Worm (Caenorhabditis elegans) whole organism, L1 larva: ENCODE results near the gene ZK1307.7.

Experiments used
- C04F5.9 ChIP-seq: sonication (generic microtip); optimal IDR thresholded peaks from 2 replicates; lab custom pipeline; 2016; ENCODE audit warnings: missing genetic modification characterization, missing compliant biosample characterization
- C34B4.2 ChIP-seq: sonication (generic microtip); optimal IDR thresholded peaks from 2 replicates; lab custom pipeline; 2017; ENCODE audit warnings: mild to moderate bottlenecking, missing genetic modification characterization, missing compliant biosample characterization
- F16B12.6 ChIP-seq: fragments of 150-350 bp; optimal IDR thresholded peaks from 2 replicates; lab custom pipeline; 2014; ENCODE audit warnings: missing biosample characterization, missing genetic modification characterization
- Y116A8C.19 ChIP-seq: sonication (generic microtip); optimal IDR thresholded peaks from 2 replicates; lab custom pipeline; 2016; ENCODE audit warnings: missing compliant biosample characterization, missing genetic modification characterization, borderline replicate concordance
- aly-2 ChIP-seq: fragments of 150-350 bp; optimal IDR thresholded peaks from 2 replicates; lab custom pipeline; 2014; ENCODE audit warnings: missing biosample characterization, missing genetic modification characterization
- ama-1 ChIP-seq: fragments of 150-350 bp; optimal IDR thresholded peaks from 2 replicates; lab custom pipeline; 2014
- blmp-1 ChIP-seq: fragments of 150-350 bp; optimal IDR thresholded peaks from 2 replicates; lab custom pipeline; 2014; ENCODE audit warnings: missing biosample characterization, missing genetic modification characterization
- ceh-82 ChIP-seq, 3 experiments: fragments of 150-350 bp in 1 of 3; sonication (generic microtip) in 2 of 3; optimal IDR thresholded peaks; 2 replicates each; lab custom pipeline; 2014 to 2017; ENCODE audit warnings: missing biosample characterization in 3 of 3, missing genetic modification characterization in 3 of 3
- ceh-88 ChIP-seq: fragments of 200-800 bp; sonication (Bioruptor generic); IDR thresholded peaks from 2 replicates; pipeline ENCODE4 v1.3.6; 2022; ENCODE audit warnings: missing genetic modification characterization, missing compliant biosample characterization
- ceh-90 ChIP-seq: sonication (generic microtip); optimal IDR thresholded peaks from 2 replicates; lab custom pipeline; 2016; ENCODE audit warnings: missing genetic modification characterization, missing compliant biosample characterization
- efl-3 ChIP-seq: fragments of 200-800 bp; sonication (Bioruptor generic); optimal IDR thresholded peaks from 2 replicates; lab custom pipeline; 2018; ENCODE audit warnings: mild to moderate bottlenecking, missing genetic modification characterization, missing compliant biosample characterization
- egl-27 ChIP-seq, 2 experiments: fragments of 150-350 bp in 1 of 2; sonication (generic microtip); optimal IDR thresholded peaks; 3 replicates each; lab custom pipeline; 2017 to 2018; ENCODE audit warnings: missing biosample characterization in 2 of 2, missing genetic modification characterization in 2 of 2, missing genetic modification reagents in 2 of 2
- elt-2 ChIP-seq: sonication (generic microtip); optimal IDR thresholded peaks from 2 replicates; lab custom pipeline; 2016; ENCODE audit warnings: missing genetic modification characterization, mild to moderate bottlenecking, inconsistent platforms, missing compliant biosample characterization, missing genetic modification reagents
- elt-3 ChIP-seq, 6 experiments: fragments of 150-350 bp in 1 of 6; sonication (generic microtip); optimal IDR thresholded peaks; 2 replicates each; lab custom pipeline; 2017 to 2018; ENCODE audit warnings: missing biosample characterization in 6 of 6, missing genetic modification characterization in 6 of 6, inconsistent platforms in 1 of 6
- ets-5 ChIP-seq: fragments of 200-800 bp; sonication (Bioruptor generic); IDR thresholded peaks from 2 replicates; pipeline ENCODE4 v1.3.6; 2022; ENCODE audit warnings: missing genetic modification characterization, missing compliant biosample characterization
- fkh-10 ChIP-seq: sonication (generic microtip); optimal IDR thresholded peaks from 2 replicates; lab custom pipeline; 2017; ENCODE audit warnings: missing biosample characterization, missing genetic modification reagents, missing genetic modification characterization
- fkh-8 ChIP-seq: sonication (generic microtip); optimal IDR thresholded peaks from 2 replicates; lab custom pipeline; 2016; ENCODE audit warnings: mild to moderate bottlenecking, missing genetic modification characterization, missing compliant biosample characterization
- hlh-17 ChIP-seq: fragments of 200-800 bp; sonication (Bioruptor generic); optimal IDR thresholded peaks from 2 replicates; lab custom pipeline; 2018; ENCODE audit warnings: missing genetic modification characterization, mild to moderate bottlenecking, missing compliant biosample characterization, moderate library complexity, borderline replicate concordance
- hpl-2 ChIP-seq: fragments of 150-350 bp; optimal IDR thresholded peaks from 2 replicates; lab custom pipeline; 2014; ENCODE audit warnings: missing biosample characterization, missing genetic modification reagents, missing genetic modification characterization
- lin-13 ChIP-seq: fragments of 150-350 bp; optimal IDR thresholded peaks from 2 replicates; lab custom pipeline; 2014; ENCODE audit warnings: missing biosample characterization, missing genetic modification reagents, missing genetic modification characterization
- lin-14 ChIP-seq: fragments of 200-800 bp; sonication (Bioruptor generic); optimal IDR thresholded peaks from 2 replicates; lab custom pipeline; 2018; ENCODE audit warnings: mild to moderate bottlenecking, missing genetic modification characterization, moderate library complexity, missing compliant biosample characterization
- lin-39 ChIP-seq: fragments of 150-350 bp; optimal IDR thresholded peaks from 2 replicates; lab custom pipeline; 2014; ENCODE audit warnings: missing biosample characterization, missing genetic modification reagents, missing genetic modification characterization
- lir-3 ChIP-seq: sonication (generic microtip); optimal IDR thresholded peaks from 2 replicates; lab custom pipeline; 2016; ENCODE audit warnings: mild to moderate bottlenecking, missing genetic modification characterization, moderate library complexity, missing compliant biosample characterization; ENCODE audit not compliant: poor library complexity
- nhr-71 ChIP-seq: sonication (generic microtip); optimal IDR thresholded peaks from 2 replicates; lab custom pipeline; 2016; ENCODE audit warnings: mild to moderate bottlenecking, missing genetic modification characterization, moderate library complexity, missing compliant biosample characterization
- nhr-77 ChIP-seq: fragments of 150-350 bp; optimal IDR thresholded peaks from 2 replicates; lab custom pipeline; 2014; ENCODE audit warnings: missing biosample characterization, missing genetic modification characterization
- pax-3 ChIP-seq: fragments of 200-800 bp; sonication (Bioruptor generic); optimal IDR thresholded peaks from 2 replicates; lab custom pipeline; 2018; ENCODE audit warnings: mild to moderate bottlenecking, missing genetic modification characterization, moderate library complexity, missing compliant biosample characterization
- skn-1 ChIP-seq: fragments of 150-350 bp; optimal IDR thresholded peaks from 2 replicates; lab custom pipeline; 2014; ENCODE audit warnings: missing biosample characterization, missing genetic modification characterization
- snpc-4 ChIP-seq: fragments of 150-350 bp; optimal IDR thresholded peaks from 2 replicates; lab custom pipeline; 2014; ENCODE audit warnings: missing biosample characterization, missing genetic modification characterization
- sptf-1 ChIP-seq: fragments of 150-350 bp; optimal IDR thresholded peaks from 2 replicates; lab custom pipeline; 2014; ENCODE audit warnings: missing biosample characterization, missing genetic modification characterization
- sup-37 ChIP-seq: fragments of 200-800 bp; sonication (Bioruptor generic); optimal IDR thresholded peaks from 2 replicates; lab custom pipeline; 2018; ENCODE audit warnings: mild to moderate bottlenecking, missing genetic modification characterization, missing compliant biosample characterization
- swsn-7 ChIP-seq: sonication (generic microtip); optimal IDR thresholded peaks from 2 replicates; lab custom pipeline; 2016; ENCODE audit warnings: missing genetic modification characterization, missing compliant biosample characterization
- tbx-2 ChIP-seq: sonication (generic microtip); optimal IDR thresholded peaks from 2 replicates; lab custom pipeline; 2016; ENCODE audit warnings: missing genetic modification characterization, missing compliant biosample characterization
- unc-30 ChIP-seq: sonication (generic microtip); optimal IDR thresholded peaks from 2 replicates; lab custom pipeline; 2017; ENCODE audit warnings: missing biosample characterization, missing genetic modification characterization
- unc-86 ChIP-seq: sonication (generic microtip); optimal IDR thresholded peaks from 2 replicates; lab custom pipeline; 2016; ENCODE audit warnings: missing genetic modification characterization, missing compliant biosample characterization
- zag-1 ChIP-seq: fragments of 150-350 bp; optimal IDR thresholded peaks from 2 replicates; lab custom pipeline; 2014; ENCODE audit warnings: missing biosample characterization, missing genetic modification characterization
- zip-4 ChIP-seq: fragments of 200-800 bp; sonication (Bioruptor generic); optimal IDR thresholded peaks from 2 replicates; lab custom pipeline; 2018; ENCODE audit warnings: mild to moderate bottlenecking, missing genetic modification characterization, moderate library complexity, missing compliant biosample characterization
- ztf-11 ChIP-seq, 2 experiments: sonication (generic microtip); optimal IDR thresholded peaks; 2 replicates each; lab custom pipeline; 2016 to 2017; ENCODE audit warnings: missing genetic modification characterization in 2 of 2, missing biosample characterization in 1 of 2, missing compliant biosample characterization in 1 of 2
- ztf-4 ChIP-seq: fragments of 150-350 bp; optimal IDR thresholded peaks from 2 replicates; lab custom pipeline; 2014; ENCODE audit warnings: missing biosample characterization, missing genetic modification characterization

ZK1307.7 gene

DNA sequence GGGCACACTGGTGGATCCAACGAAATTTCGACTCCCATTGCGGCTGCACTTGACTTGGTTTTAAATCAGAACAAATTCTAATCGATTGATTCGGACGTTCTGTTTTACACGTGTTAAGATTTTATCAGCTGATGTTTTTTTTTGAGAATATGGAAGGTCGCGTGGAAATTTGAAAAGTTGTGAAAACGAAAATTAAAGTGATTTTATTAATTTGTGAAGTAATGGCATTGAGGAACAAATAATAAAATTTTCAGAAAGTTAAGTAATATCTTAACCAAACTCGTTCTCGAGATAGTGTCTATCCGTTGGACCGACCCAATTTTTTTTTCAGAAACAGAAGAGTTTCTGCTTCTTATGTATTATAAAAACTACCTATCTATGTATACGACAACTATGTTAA lies 15.3 kb downstream of the ZK1307.7 start, which contains the start of gene ZK1307.4:
ZK1307.4 (minus strand) TSS at position 101 of the 400 bp plus-strand sequence.
- TF ChIP-seq hlh-17 (GFP tag; lab: Kevin White, UChicago) (no peak), sup-37 (GFP tag; lab: Kevin White, UChicago) (no peak), fkh-8 (tag; lab: Kevin White, UChicago) (no peak), ama-1 (lab: Kevin White, UChicago) (no peak), fkh-10 (GFP tag; lab: Kevin White, UChicago) (no peak), pax-3 (tag; lab: Kevin White, UChicago) (no peak), ets-5 (GFP tag; lab: Robert Waterston, UW) (no peak), blmp-1 (tag; lab: Kevin White, UChicago) (no peak), F16B12.6 (tag; lab: Kevin White, UChicago) (no peak), C04F5.9 (tag; lab: Kevin White, UChicago) (no peak), efl-3 (GFP tag; lab: Kevin White, UChicago) (no peak), Y116A8C.19 (tag; lab: Kevin White, UChicago) (no peak), lin-13 (no peak), egl-27 (tag; optimal IDR thresholded peaks at IDR 0.05; lab: Kevin White, UChicago) (no peak)

DNA sequence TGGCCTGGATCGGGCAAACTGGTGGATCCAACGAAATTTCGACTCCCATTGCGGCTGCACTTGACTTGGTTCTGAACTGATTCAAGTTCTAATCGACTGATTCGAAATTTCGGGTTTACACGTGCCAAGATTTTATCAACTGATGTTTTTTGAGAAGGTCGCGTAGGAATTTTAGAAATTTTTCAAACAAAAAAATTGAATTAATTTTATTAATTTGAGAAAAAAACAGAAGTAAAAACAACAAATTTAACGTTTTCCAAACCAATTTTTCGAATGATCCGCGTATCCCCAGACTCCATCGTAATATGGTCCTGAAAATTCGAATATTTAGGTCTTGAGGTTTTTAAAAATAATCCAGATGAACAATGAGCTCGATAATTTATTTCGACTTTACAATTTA lies 16.5 kb downstream of the ZK1307.7 start, which contains the start of gene ZK1307.3:
ZK1307.3 (minus strand) TSS at position 101 of the 400 bp plus-strand sequence.
- no peak for TF ChIP-seq snpc-4
- no peak for TF ChIP-seq zag-1 (tag; lab: Kevin White, UChicago)
- no peak for TF ChIP-seq ceh-90 (tag; lab: Kevin White, UChicago)
- no peak for TF ChIP-seq aly-2 (tag; lab: Kevin White, UChicago)
- TF ChIP-seq lin-39, result no peak
- TF ChIP-seq ceh-82 (tag; optimal IDR thresholded peaks at IDR 0.05; lab: Kevin White, UChicago), result no peak
- no peak for TF ChIP-seq elt-3 (tag; optimal IDR thresholded peaks at IDR 0.05; lab: Kevin White, UChicago)
- no peak for TF ChIP-seq lin-14
- TF ChIP-seq ceh-88 (GFP tag; lab: Robert Waterston, UW), result no peak
- no peak for TF ChIP-seq C34B4.2 (tag; lab: Kevin White, UChicago)
- no peak for TF ChIP-seq lir-3 (tag; lab: Kevin White, UChicago)
- TF ChIP-seq swsn-7 (tag; lab: Kevin White, UChicago), result no peak
- TF ChIP-seq elt-2 (tag; lab: Kevin White, UChicago), result no peak
- TF ChIP-seq nhr-77 (tag; lab: Kevin White, UChicago), result no peak

ce11 chrII:9653679-9654078 lies 17.3 kb downstream of the ZK1307.7 start, which contains the start of gene ZK1307.2:
TSS of gene ZK1307.2 (minus strand) at chrII:9653952.
- no peak for TF ChIP-seq lir-3 (tag; lab: Kevin White, UChicago)
- no peak for TF ChIP-seq tbx-2 (tag; lab: Kevin White, UChicago)
- no peak for TF ChIP-seq sptf-1 (tag; lab: Kevin White, UChicago)
- no peak for TF ChIP-seq hpl-2 (GFP tag; lab: Kevin White, UChicago)
- TF ChIP-seq ceh-90 (tag; lab: Kevin White, UChicago), result no peak
- TF ChIP-seq elt-2 (tag; lab: Kevin White, UChicago), result no peak
- TF ChIP-seq zip-4 (GFP tag; lab: Kevin White, UChicago), result no peak
- TF ChIP-seq hlh-17 (GFP tag; lab: Kevin White, UChicago), result no peak
- no peak for TF ChIP-seq unc-30 (tag; lab: Kevin White, UChicago)
- no peak for TF ChIP-seq nhr-71 (tag; lab: Kevin White, UChicago)
- no peak for TF ChIP-seq sup-37 (GFP tag; lab: Kevin White, UChicago)
- no peak for TF ChIP-seq skn-1
- TF ChIP-seq ztf-4 (tag; lab: Kevin White, UChicago), result no peak
- no peak for TF ChIP-seq unc-86 (tag; lab: Kevin White, UChicago)
- no peak for TF ChIP-seq ztf-11 (tag; optimal IDR thresholded peaks at IDR 0.05; lab: Kevin White, UChicago)
- TF ChIP-seq ceh-82 (tag; optimal IDR thresholded peaks at IDR 0.05; lab: Kevin White, UChicago), result no peak
- TF ChIP-seq, all 84 proteins: peak for 0
